Worm (Caenorhabditis elegans) whole organism, early embryonic: ENCODE data around the gene K08H10.6.

Experiments
- B0310.2 ChIP-seq: sonication (generic microtip); optimal IDR thresholded peaks from 2 replicates; lab custom pipeline; 2016; ENCODE audit warnings: mild to moderate bottlenecking, missing genetic modification characterization, missing compliant biosample characterization
- F13C5.2 ChIP-seq: sonication (generic microtip); optimal IDR thresholded peaks from 2 replicates; lab custom pipeline; 2017; ENCODE audit warnings: mild to moderate bottlenecking, missing genetic modification characterization, inconsistent platforms, missing compliant biosample characterization
- aly-1 ChIP-seq: sonication (generic microtip); optimal IDR thresholded peaks from 2 replicates; lab custom pipeline; 2016; ENCODE audit warnings: missing genetic modification characterization, missing compliant biosample characterization
- ama-1 ChIP-seq: fragments of 150-350 bp; optimal IDR thresholded peaks from 2 replicates; lab custom pipeline; 2014
- flt-1 ChIP-seq: fragments of 200-800 bp; sonication (Bioruptor generic); IDR thresholded peaks from 2 replicates; pipeline ENCODE4 v1.3.6; 2022; ENCODE audit warnings: missing genetic modification characterization, missing compliant biosample characterization
- hmbx-1 ChIP-seq: sonication (generic microtip); optimal IDR thresholded peaks from 2 replicates; lab custom pipeline; 2016; ENCODE audit warnings: mild to moderate bottlenecking, missing genetic modification characterization, missing compliant biosample characterization
- hnd-1 ChIP-seq: sonication (generic microtip); optimal IDR thresholded peaks from 2 replicates; lab custom pipeline; 2016; ENCODE audit warnings: missing genetic modification characterization, missing compliant biosample characterization
- tbx-11 ChIP-seq: fragments of 200-800 bp; sonication (Bioruptor generic); IDR thresholded peaks from 2 replicates; pipeline ENCODE4 v1.3.6; 2022; ENCODE audit warnings: missing genetic modification characterization, missing compliant biosample characterization
- tra-4 ChIP-seq: sonication (generic microtip); optimal IDR thresholded peaks from 2 replicates; lab custom pipeline; 2017; ENCODE audit warnings: missing genetic modification characterization, missing compliant biosample characterization

DNA sequence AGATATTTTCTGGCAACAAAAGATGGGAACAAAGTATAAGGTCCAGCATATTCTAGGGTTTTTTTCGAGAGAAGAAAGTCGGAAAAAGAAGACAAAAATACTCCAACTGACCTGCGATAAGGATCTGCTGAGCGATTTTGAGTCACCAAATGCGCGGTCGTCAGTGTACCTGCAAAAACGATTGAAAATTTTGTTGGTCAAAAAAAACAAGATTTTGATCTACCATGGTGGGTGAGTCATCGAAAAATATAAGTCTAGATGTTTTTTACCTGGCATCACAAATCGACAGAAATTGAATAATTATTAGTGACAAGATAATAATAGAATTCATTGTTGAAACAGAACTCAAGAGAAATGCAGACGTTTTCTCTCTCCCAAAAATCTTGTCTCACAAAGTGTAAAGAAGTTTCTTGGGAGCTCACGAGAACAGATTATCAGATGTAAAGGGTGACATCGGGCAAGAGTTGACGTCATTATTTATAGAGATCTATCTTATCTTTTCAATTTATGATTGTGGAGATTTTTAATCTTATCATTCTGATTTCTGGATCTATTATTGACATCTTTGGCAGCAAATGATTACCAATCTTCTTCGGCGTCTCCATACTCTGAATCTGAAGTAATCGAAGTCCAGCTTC, 10.3 kb downstream of the K08H10.6 start:
- no peak for TF ChIP-seq B0310.2 (tag; lab: Kevin White, UChicago)
- TF ChIP-seq aly-1 (tag; lab: Kevin White, UChicago): no peak
- TF ChIP-seq hnd-1: no peak
- no peak for TF ChIP-seq tra-4 (tag; lab: Kevin White, UChicago)
- TF ChIP-seq flt-1: no peak
- no peak for TF ChIP-seq ama-1
- no peak for TF ChIP-seq hmbx-1 (tag; lab: Kevin White, UChicago)
- TF ChIP-seq tbx-11 (GFP tag; lab: Robert Waterston, UW): no peak
- no peak for TF ChIP-seq F13C5.2 (tag; lab: Kevin White, UChicago)
